Fruit fly (Drosophila melanogaster): Measurements from ENCODE around the gene CG17271.

The CG17271 gene

DNA sequence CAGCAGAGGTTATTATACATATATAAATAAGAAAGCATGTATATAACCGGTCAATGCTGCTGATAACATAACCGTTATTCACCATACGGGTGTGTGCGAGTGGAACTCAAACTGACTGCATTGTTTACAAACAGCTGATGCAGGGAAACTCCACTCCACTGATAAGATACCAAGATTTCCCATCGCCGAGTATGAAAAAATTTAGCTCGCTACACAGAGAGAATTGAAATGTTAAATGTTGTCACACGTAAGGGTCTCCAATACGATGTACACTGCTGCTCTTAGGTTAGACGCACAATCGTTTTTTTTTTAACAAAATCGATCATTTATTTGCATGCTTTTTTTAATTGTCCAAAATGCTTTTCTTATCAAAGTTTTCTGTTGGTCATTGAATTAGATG lies 12.0 kb upstream of the CG17271 start (continued):
- no peak for TF ChIP-seq Gug (GFP tag; IDR thresholded peaks at IDR 0.05)
- no peak for TF ChIP-seq CG3281 (GFP tag; optimal IDR thresholded peaks at IDR 0.05)
- TF ChIP-seq CG4424 (GFP tag; optimal IDR thresholded peaks at IDR 0.05), result no peak
- TF ChIP-seq Atf-2 (GFP tag; optimal IDR thresholded peaks at IDR 0.05), result peak; percentile 2
- TF ChIP-seq salm (tag; optimal IDR thresholded peaks at IDR 0.05), result no peak
- no peak for TF ChIP-seq Xrp1 (GFP tag; IDR thresholded peaks at IDR 0.05)
- no peak for TF ChIP-seq CG15696 (tag; optimal IDR thresholded peaks at IDR 0.05)
- no peak for TF ChIP-seq fu2 (GFP tag; optimal IDR thresholded peaks at IDR 0.05)
- no peak for TF ChIP-seq luna (GFP tag; optimal IDR thresholded peaks at IDR 0.05)
- peak; percentile 48; the same call in 1 of the 2 replicates for TF ChIP-seq stc (GFP tag; IDR thresholded peaks at IDR 0.05)
- peak; percentile 44 for TF ChIP-seq CG17328 (GFP tag; IDR thresholded peaks at IDR 0.05)
- no peak for TF ChIP-seq CG7556 (GFP tag; optimal IDR thresholded peaks at IDR 0.05)
- TF ChIP-seq CrebB (tag; optimal IDR thresholded peaks at IDR 0.05), result no peak
- TF ChIP-seq TFAM (GFP tag; optimal IDR thresholded peaks at IDR 0.05), result no peak
- no peak for TF ChIP-seq trh (GFP tag; optimal IDR thresholded peaks at IDR 0.05)
- 0 out of 2 replicates have a peak, but pooled peaks have one; percentile 29 for TF ChIP-seq sisA (GFP tag; IDR thresholded peaks at IDR 0.05)
- no peak for TF ChIP-seq Hr39 (optimal IDR thresholded peaks at IDR 0.05)
- no peak for TF ChIP-seq scrt (GFP tag; optimal IDR thresholded peaks at IDR 0.05)
- TF ChIP-seq sd (tag; optimal IDR thresholded peaks at IDR 0.05), result no peak
- TF ChIP-seq ranshi (GFP tag; IDR thresholded peaks at IDR 0.05), result no peak
- TF ChIP-seq CG3163 (GFP tag; optimal IDR thresholded peaks at IDR 0.05), result no peak
- no peak for TF ChIP-seq pum (GFP tag; optimal IDR thresholded peaks at IDR 0.05)
- no peak for TF ChIP-seq jigr1 (GFP tag; IDR thresholded peaks at IDR 0.05)
- no peak for TF ChIP-seq CG10267 (tag; optimal IDR thresholded peaks at IDR 0.05)
- TF ChIP-seq Abd-B (GFP tag; optimal IDR thresholded peaks at IDR 0.05), result no peak
- no peak for TF ChIP-seq ken (GFP tag; IDR thresholded peaks at IDR 0.05)
- TF ChIP-seq HLH54F (GFP tag; optimal IDR thresholded peaks at IDR 0.05), result no peak
- no peak for TF ChIP-seq CG11085 (GFP tag; IDR thresholded peaks at IDR 0.05)
- TF ChIP-seq CG15269 (tag; optimal IDR thresholded peaks at IDR 0.05), result peak; percentile 46
- TF ChIP-seq org-1 (GFP tag; optimal IDR thresholded peaks at IDR 0.05), result no peak
- no peak for TF ChIP-seq CG9215 (GFP tag; IDR thresholded peaks at IDR 0.05)
- peak; percentile 32; the same call in 1 of the 2 replicates for TF ChIP-seq Atf6 (GFP tag; IDR thresholded peaks at IDR 0.05)
- TF ChIP-seq Usf (GFP tag; optimal IDR thresholded peaks at IDR 0.05), result no peak
- TF ChIP-seq Hr51 (GFP tag; optimal IDR thresholded peaks at IDR 0.05), result peak in 1 of 2 experiments; percentile 29
- no peak for TF ChIP-seq corto (GFP tag; optimal IDR thresholded peaks at IDR 0.05)
- no peak for TF ChIP-seq oc (tag; optimal IDR thresholded peaks at IDR 0.05)
- no peak for TF ChIP-seq fru (optimal IDR thresholded peaks at IDR 0.05)
- no peak for TF ChIP-seq CG16779 (GFP tag; IDR thresholded peaks at IDR 0.05)
- TF ChIP-seq Max (GFP tag; optimal IDR thresholded peaks at IDR 0.05), result no peak
- no peak for TF ChIP-seq CG18599 (GFP tag; optimal IDR thresholded peaks at IDR 0.05)
- no peak for TF ChIP-seq Doc3 (GFP tag; IDR thresholded peaks at IDR 0.05; ENCODE audit: partially characterized antibody)
- peak; percentile 41 for TF ChIP-seq Med (GFP tag)
- no peak for TF ChIP-seq CG2202 (tag; optimal IDR thresholded peaks at IDR 0.05)
- no peak for TF ChIP-seq lilli (GFP tag; optimal IDR thresholded peaks at IDR 0.05)
- TF ChIP-seq CG8944 (GFP tag; optimal IDR thresholded peaks at IDR 0.05), result peak; percentile 32
- no peak for TF ChIP-seq vnd (GFP tag; IDR thresholded peaks at IDR 0.05; ENCODE audit: partially characterized antibody)
- TF ChIP-seq insv (GFP tag; optimal IDR thresholded peaks at IDR 0.05), result no peak
- TF ChIP-seq Oli (tag; optimal IDR thresholded peaks at IDR 0.05), result peak; percentile 30
- no peak for TF ChIP-seq CG15011 (GFP tag; optimal IDR thresholded peaks at IDR 0.05)
- no peak for TF ChIP-seq ro (GFP tag; IDR thresholded peaks at IDR 0.05)
- TF ChIP-seq ase (GFP tag; IDR thresholded peaks at IDR 0.05), result no peak
- no peak for TF ChIP-seq cad (GFP tag; optimal IDR thresholded peaks at IDR 0.05)
- TF ChIP-seq Side (GFP tag; optimal IDR thresholded peaks at IDR 0.05), result no peak
